Worm (Caenorhabditis elegans): ENCODE results near the gene sdz-1.
A peak's percentile ranks its signal among the peaks of the same experiment; 100 is the strongest.

Gene sdz-1

ce11 chrIII:8684421-8684820, 15.7 kb downstream of the sdz-1 start, which contains the start of gene anmt-1:
TSS of gene anmt-1 (plus strand) at chrIII:8684808.
- TF ChIP-seq lin-15B (tag; optimal IDR thresholded peaks at IDR 0.05) = no peak
- TF ChIP-seq nhr-28 (tag; optimal IDR thresholded peaks at IDR 0.05) = no peak
- no peak for TF ChIP-seq nhr-43 (tag; optimal IDR thresholded peaks at IDR 0.05; ENCODE audit: poor library complexity, severe bottlenecking)
- no peak for TF ChIP-seq ceh-9 (tag; optimal IDR thresholded peaks at IDR 0.05)
- TF ChIP-seq tbx-2 (tag; optimal IDR thresholded peaks at IDR 0.05) = no peak
- no peak for TF ChIP-seq unc-39 (tag; optimal IDR thresholded peaks at IDR 0.05)
- TF ChIP-seq unc-62 (GFP tag; optimal IDR thresholded peaks at IDR 0.05) = no peak
- TF ChIP-seq ZK546.5 (tag; optimal IDR thresholded peaks at IDR 0.05) = no peak

ce11 chrIII:8683679-8684263, 16.4 kb downstream of the sdz-1 start, which contains the start of gene fli-1:
TSS of gene fli-1 (minus strand) at chrIII:8683736.
- TF ChIP-seq nhr-28 (tag; optimal IDR thresholded peaks at IDR 0.05) = no peak
- TF ChIP-seq unc-62 (GFP tag; optimal IDR thresholded peaks at IDR 0.05) = no peak
- peak; percentile 14 for TF ChIP-seq snpc-4 (tag; optimal IDR thresholded peaks at IDR 0.05)
- peak; percentile 6 for TF ChIP-seq lin-15B (tag; optimal IDR thresholded peaks at IDR 0.05)
- TF ChIP-seq nhr-43 (tag; optimal IDR thresholded peaks at IDR 0.05; ENCODE audit: poor library complexity, severe bottlenecking) = peak; percentile 3
- peak; percentile 24 for TF ChIP-seq nfya-1 (tag; optimal IDR thresholded peaks at IDR 0.05; ENCODE audit: insufficient read depth)
- no peak for TF ChIP-seq zag-1 (tag; optimal IDR thresholded peaks at IDR 0.05)
- TF ChIP-seq pha-4 (tag; optimal IDR thresholded peaks at IDR 0.05) = peak; percentile 11
- TF ChIP-seq ama-1 (optimal IDR thresholded peaks at IDR 0.05) = no peak
- no peak for TF ChIP-seq nhr-77 (tag; optimal IDR thresholded peaks at IDR 0.05)
- TF ChIP-seq fkh-10 (GFP tag; optimal IDR thresholded peaks at IDR 0.05) = no peak

ce11 chrIII:8678371-8678770, 21.8 kb downstream of the sdz-1 start:
- TF ChIP-seq skn-1 (tag; optimal IDR thresholded peaks at IDR 0.05) = peak; percentile 34
- no peak for TF ChIP-seq ZK546.5 (tag; optimal IDR thresholded peaks at IDR 0.05)
- no peak for TF ChIP-seq nhr-28 (tag; optimal IDR thresholded peaks at IDR 0.05)
- TF ChIP-seq ceh-28 (tag; optimal IDR thresholded peaks at IDR 0.05) = no peak
- TF ChIP-seq unc-39 (tag; optimal IDR thresholded peaks at IDR 0.05) = no peak
- no peak for TF ChIP-seq unc-62 (GFP tag; optimal IDR thresholded peaks at IDR 0.05)
- TF ChIP-seq nhr-76 (tag; optimal IDR thresholded peaks at IDR 0.05) = no peak
- peak; percentile 71 for TF ChIP-seq nfya-1 (tag; optimal IDR thresholded peaks at IDR 0.05; ENCODE audit: insufficient read depth)
- TF ChIP-seq nhr-11 (tag; optimal IDR thresholded peaks at IDR 0.05) = no peak
- TF ChIP-seq elt-2 (tag; optimal IDR thresholded peaks at IDR 0.05) = peak; percentile 15
- no peak for TF ChIP-seq mml-1 (tag; optimal IDR thresholded peaks at IDR 0.05)
- no peak for TF ChIP-seq fkh-2 (tag; optimal IDR thresholded peaks at IDR 0.05)
- TF ChIP-seq ztf-4 (tag; optimal IDR thresholded peaks at IDR 0.05) = peak; percentile 25
- TF ChIP-seq aly-2 (tag; optimal IDR thresholded peaks at IDR 0.05) = no peak
- TF ChIP-seq egl-5 (tag; optimal IDR thresholded peaks at IDR 0.05) = peak; percentile 30
- TF ChIP-seq ama-1 (optimal IDR thresholded peaks at IDR 0.05) = no peak
- no peak for TF ChIP-seq sea-2 (GFP tag; optimal IDR thresholded peaks at IDR 0.05)
- no peak for TF ChIP-seq ceh-9 (tag; optimal IDR thresholded peaks at IDR 0.05)
- TF ChIP-seq eor-1 (tag; optimal IDR thresholded peaks at IDR 0.05) = no peak
- peak; percentile 64 for TF ChIP-seq lsy-12 (tag; optimal IDR thresholded peaks at IDR 0.05)
- no peak for TF ChIP-seq elt-3 (tag; optimal IDR thresholded peaks at IDR 0.05)
- TF ChIP-seq pqm-1 (tag; optimal IDR thresholded peaks at IDR 0.05) = peak; percentile 26
- peak; percentile 12 for TF ChIP-seq ceh-82 (tag; optimal IDR thresholded peaks at IDR 0.05)
- TF ChIP-seq egl-27 (tag; optimal IDR thresholded peaks at IDR 0.05) = no peak
- no peak for TF ChIP-seq R02D3.7 (tag; optimal IDR thresholded peaks at IDR 0.05)
- TF ChIP-seq jun-1 (tag; optimal IDR thresholded peaks at IDR 0.05) = peak; percentile 61
- no peak for TF ChIP-seq mdl-1 (tag; optimal IDR thresholded peaks at IDR 0.05)
- TF ChIP-seq fos-1 (tag; optimal IDR thresholded peaks at IDR 0.05) = no peak
- TF ChIP-seq nhr-77 (tag; optimal IDR thresholded peaks at IDR 0.05) = no peak
- TF ChIP-seq lin-39 (tag; optimal IDR thresholded peaks at IDR 0.05) = peak; percentile 74
- no peak for TF ChIP-seq nhr-12 (tag; optimal IDR thresholded peaks at IDR 0.05)
- TF ChIP-seq nhr-43 (tag; optimal IDR thresholded peaks at IDR 0.05; ENCODE audit: poor library complexity, severe bottlenecking) = peak; percentile 67
- no peak for TF ChIP-seq snpc-4 (tag; optimal IDR thresholded peaks at IDR 0.05)
- TF ChIP-seq zag-1 (tag; optimal IDR thresholded peaks at IDR 0.05) = no peak
- TF ChIP-seq nhr-237 (tag; optimal IDR thresholded peaks at IDR 0.05) = no peak
- TF ChIP-seq ztf-11 (tag; optimal IDR thresholded peaks at IDR 0.05) = no peak
- TF ChIP-seq nhr-67 (tag; optimal IDR thresholded peaks at IDR 0.05) = no peak
- no peak for TF ChIP-seq elt-1 (tag; optimal IDR thresholded peaks at IDR 0.05)
- TF ChIP-seq nhr-25 (tag; optimal IDR thresholded peaks at IDR 0.05) = peak; percentile 51
- no peak for TF ChIP-seq daf-12 (tag; optimal IDR thresholded peaks at IDR 0.05)
- TF ChIP-seq ceh-16 (tag; optimal IDR thresholded peaks at IDR 0.05) = no peak
- TF ChIP-seq pha-4 (tag; optimal IDR thresholded peaks at IDR 0.05) = peak; percentile 71
- peak; percentile 34 for TF ChIP-seq lin-15B (tag; optimal IDR thresholded peaks at IDR 0.05)
- peak; percentile 55 for TF ChIP-seq tbx-2 (tag; optimal IDR thresholded peaks at IDR 0.05)
- peak; percentile 90 for TF ChIP-seq hmg-11 (tag; optimal IDR thresholded peaks at IDR 0.05)
- no peak for TF ChIP-seq fkh-10 (GFP tag; optimal IDR thresholded peaks at IDR 0.05)
- TF ChIP-seq nhr-23 (tag; optimal IDR thresholded peaks at IDR 0.05) = peak; percentile 61
